Fruit fly (Drosophila melanogaster) whole organism, embryonic: ENCODE measurements around the gene CG46059.

Source experiments
- Adf1 ChIP-seq: fragments of 200-800 bp; sonication (Bioruptor generic); IDR thresholded peaks from 2 replicates; pipeline ENCODE4 v1.3.6; 2022; ENCODE audit warnings: missing biosample characterization, missing genetic modification characterization
- CG10209 ChIP-seq: fragments of 200-800 bp; sonication (Bioruptor generic); optimal IDR thresholded peaks from 3 replicates; lab custom pipeline; 2017; ENCODE audit warnings: missing biosample characterization, mild to moderate bottlenecking, missing genetic modification characterization, missing genetic modification reagents
- CG10321 ChIP-seq: fragments of 200-800 bp; sonication (Bioruptor generic); IDR thresholded peaks from 2 replicates; pipeline ENCODE4 v1.3.6; 2022; ENCODE audit warnings: missing biosample characterization, missing genetic modification characterization
- CG10543 ChIP-seq: fragments of 200-800 bp; sonication (Bioruptor generic); optimal IDR thresholded peaks from 3 replicates; lab custom pipeline; 2017; ENCODE audit warnings: missing biosample characterization, mild to moderate bottlenecking, missing genetic modification characterization, moderate library complexity
- CG11398 ChIP-seq: fragments of 200-800 bp; sonication (Bioruptor generic); optimal IDR thresholded peaks from 2 replicates; lab custom pipeline; 2016; ENCODE audit warnings: missing biosample characterization, missing genetic modification characterization
- CG11504 ChIP-seq: fragments of 200-800 bp; sonication (Bioruptor generic); optimal IDR thresholded peaks from 3 replicates; lab custom pipeline; 2019; ENCODE audit warnings: missing biosample characterization, mild to moderate bottlenecking, missing genetic modification characterization, moderate library complexity
- CG12155 ChIP-seq: fragments of 200-800 bp; sonication (Bioruptor generic); optimal IDR thresholded peaks from 3 replicates; lab custom pipeline; 2016; ENCODE audit warnings: missing biosample characterization, missing genetic modification characterization
- CG12744 ChIP-seq: fragments of 200-800 bp; sonication (Bioruptor generic); optimal IDR thresholded peaks from 2 replicates; lab custom pipeline; 2016; ENCODE audit warnings: missing biosample characterization, missing genetic modification characterization
- CG14860 ChIP-seq: fragments of 200-800 bp; sonication (Bioruptor generic); IDR thresholded peaks from 3 replicates; pipeline ENCODE4 v1.3.6; 2022; ENCODE audit warnings: missing biosample characterization, missing genetic modification characterization; ENCODE audit not compliant: partially characterized antibody
- CG15073 ChIP-seq: fragments of 200-800 bp; sonication (Bioruptor generic); optimal IDR thresholded peaks from 2 replicates; lab custom pipeline; 2016; ENCODE audit warnings: missing biosample characterization, missing genetic modification characterization
- CG1602 ChIP-seq: fragments of 200-800 bp; sonication (Bioruptor generic); optimal IDR thresholded peaks from 3 replicates; lab custom pipeline; 2016; ENCODE audit warnings: missing biosample characterization, missing genetic modification characterization
- CG1792 ChIP-seq: fragments of 200-800 bp; sonication (Bioruptor generic); optimal IDR thresholded peaks from 2 replicates; lab custom pipeline; 2016; ENCODE audit warnings: missing biosample characterization, missing genetic modification characterization
- CG2712 ChIP-seq: fragments of 200-800 bp; optimal IDR thresholded peaks from 3 replicates; lab custom pipeline; 2019; ENCODE audit warnings: missing biosample characterization, mild to moderate bottlenecking, missing genetic modification characterization, moderate library complexity
- CG30020 ChIP-seq: fragments of 200-800 bp; optimal IDR thresholded peaks from 2 replicates; lab custom pipeline; 2019; ENCODE audit warnings: missing biosample characterization, mild to moderate bottlenecking, missing genetic modification characterization, moderate library complexity
- CG3407 ChIP-seq: fragments of 200-800 bp; sonication (Bioruptor generic); optimal IDR thresholded peaks from 2 replicates; lab custom pipeline; 2018; ENCODE audit warnings: missing biosample characterization, mild to moderate bottlenecking, missing genetic modification characterization
- CG42726 ChIP-seq: fragments of 200-800 bp; sonication (Bioruptor generic); IDR thresholded peaks from 2 replicates; pipeline ENCODE4 v1.3.6; 2022; ENCODE audit warnings: missing biosample characterization, missing genetic modification characterization; ENCODE audit not compliant: partially characterized antibody
- CG4404 ChIP-seq: fragments of 200-800 bp; sonication (Bioruptor generic); IDR thresholded peaks from 2 replicates; pipeline ENCODE4 v1.3.6; 2022; ENCODE audit warnings: missing biosample characterization, missing genetic modification characterization
- CG4854 ChIP-seq: fragments of 200-800 bp; sonication (Bioruptor generic); optimal IDR thresholded peaks from 2 replicates; lab custom pipeline; 2016; ENCODE audit warnings: missing biosample characterization, missing genetic modification characterization, inconsistent platforms
- CG7556 ChIP-seq: fragments of 200-800 bp; sonication (Bioruptor generic); optimal IDR thresholded peaks from 2 replicates; lab custom pipeline; 2017; ENCODE audit warnings: missing biosample characterization, mild to moderate bottlenecking, missing genetic modification characterization
- Chrac-16 ChIP-seq: fragments of 200-800 bp; sonication (Bioruptor generic); optimal IDR thresholded peaks from 3 replicates; lab custom pipeline; 2016; ENCODE audit warnings: missing biosample characterization, missing genetic modification characterization
- CrebB ChIP-seq: fragments of 200-800 bp; sonication (Bioruptor generic); optimal IDR thresholded peaks from 3 replicates; lab custom pipeline; 2018; ENCODE audit warnings: missing biosample characterization, mild to moderate bottlenecking, missing genetic modification characterization
- Lim3 ChIP-seq: fragments of 200-800 bp; sonication (Bioruptor generic); IDR thresholded peaks from 2 replicates; pipeline ENCODE4 v1.3.6; 2022; ENCODE audit warnings: missing biosample characterization, missing genetic modification characterization
- MESR4 ChIP-seq: fragments of 200-800 bp; sonication (Bioruptor generic); optimal IDR thresholded peaks from 2 replicates; lab custom pipeline; 2018; ENCODE audit warnings: missing biosample characterization, mild to moderate bottlenecking, missing genetic modification characterization, moderate library complexity
- Neu2 ChIP-seq: fragments of 200-800 bp; sonication (Bioruptor generic); optimal IDR thresholded peaks from 3 replicates; lab custom pipeline; 2016; ENCODE audit warnings: missing biosample characterization, missing genetic modification characterization, borderline replicate concordance
- Nf-YC ChIP-seq: fragments of 200-800 bp; optimal IDR thresholded peaks from 3 replicates; lab custom pipeline; 2019; ENCODE audit warnings: missing biosample characterization, mild to moderate bottlenecking, missing genetic modification characterization, moderate library complexity
- Rx ChIP-seq: fragments of 200-800 bp; sonication (Bioruptor generic); IDR thresholded peaks from 2 replicates; pipeline ENCODE4 v1.3.6; 2022; ENCODE audit warnings: missing biosample characterization, missing genetic modification characterization
- Stat92E ChIP-seq, 3 experiments: fragments of >200 bp in 2 of 3; fragments of 200-800 bp in 1 of 3; sonication (Bioruptor generic) in 1 of 3; optimal IDR thresholded peaks; 2 replicates each; lab custom pipeline; 2017 to 2019; ENCODE audit warnings: missing biosample characterization in 3 of 3, missing genetic modification characterization in 3 of 3, mild to moderate bottlenecking in 1 of 3, moderate library complexity in 1 of 3
- Tbp ChIP-seq: fragments of >200 bp; optimal IDR thresholded peaks from 2 replicates; lab custom pipeline; 2018; ENCODE audit warnings: missing biosample characterization, missing genetic modification characterization
- Trl ChIP-seq, 3 experiments: fragments of >200 bp in 2 of 3; fragments of 200-800 bp in 1 of 3; sonication (Bioruptor generic) in 1 of 3; optimal IDR thresholded peaks; 2 replicates in 1 of 3; 3 replicates in 2 of 3; lab custom pipeline; 2016 to 2017; ENCODE audit warnings: missing biosample characterization in 1 of 3, missing genetic modification characterization in 1 of 3
- ab ChIP-seq: fragments of 200-800 bp; sonication (Bioruptor generic); optimal IDR thresholded peaks from 2 replicates; lab custom pipeline; 2016; ENCODE audit warnings: missing biosample characterization, missing genetic modification characterization
- al ChIP-seq: fragments of 200-800 bp; sonication (Bioruptor generic); IDR thresholded peaks from 2 replicates; pipeline ENCODE4 v1.3.6; 2022; ENCODE audit warnings: missing biosample characterization, missing genetic modification characterization
- bcd ChIP-seq: fragments of 200-800 bp; sonication (Bioruptor generic); optimal IDR thresholded peaks from 2 replicates; lab custom pipeline; 2017; ENCODE audit warnings: missing biosample characterization, mild to moderate bottlenecking, missing genetic modification characterization
- bowl ChIP-seq: fragments of 200-800 bp; sonication (Bioruptor generic); IDR thresholded peaks from 2 replicates; pipeline ENCODE4 v1.3.6; 2022; ENCODE audit warnings: missing biosample characterization, missing genetic modification characterization
- cad ChIP-seq: fragments of >200 bp; optimal IDR thresholded peaks from 2 replicates; lab custom pipeline; 2017; ENCODE audit warnings: missing biosample characterization, missing genetic modification characterization
- cg ChIP-seq: fragments of 200-800 bp; sonication (Bioruptor generic); optimal IDR thresholded peaks from 3 replicates; lab custom pipeline; 2019; ENCODE audit warnings: missing biosample characterization, mild to moderate bottlenecking, missing genetic modification characterization, moderate library complexity
- ci ChIP-seq: fragments of 200-800 bp; sonication (Bioruptor generic); IDR thresholded peaks from 3 replicates; pipeline ENCODE4 v1.3.6; 2022; ENCODE audit warnings: missing biosample characterization, missing genetic modification characterization
- disco-r ChIP-seq: fragments of 200-800 bp; sonication (Bioruptor generic); optimal IDR thresholded peaks from 2 replicates; lab custom pipeline; 2016; ENCODE audit warnings: missing biosample characterization, missing genetic modification characterization
- exex ChIP-seq: fragments of 200-800 bp; sonication (Bioruptor generic); optimal IDR thresholded peaks from 4 replicates; lab custom pipeline; 2018; ENCODE audit warnings: missing biosample characterization, mild to moderate bottlenecking, missing genetic modification characterization, moderate library complexity
- h ChIP-seq: fragments of >200 bp; optimal IDR thresholded peaks from 2 replicates; lab custom pipeline; 2017
- hth ChIP-seq: fragments of >200 bp; optimal IDR thresholded peaks from 2 replicates; lab custom pipeline; 2017; ENCODE audit warnings: inconsistent platforms
- inv ChIP-seq: fragments of 200-800 bp; sonication (Bioruptor generic); IDR thresholded peaks from 2 replicates; pipeline ENCODE4 v1.3.6; 2022; ENCODE audit warnings: missing biosample characterization, missing genetic modification characterization; ENCODE audit not compliant: partially characterized antibody
- nmo ChIP-seq: fragments of 200-800 bp; sonication (Bioruptor generic); optimal IDR thresholded peaks from 2 replicates; lab custom pipeline; 2018; ENCODE audit warnings: missing biosample characterization, mild to moderate bottlenecking, missing genetic modification characterization, moderate library complexity
- onecut ChIP-seq: fragments of 200-800 bp; sonication (Bioruptor generic); IDR thresholded peaks from 2 replicates; pipeline ENCODE4 v1.3.6; 2022; ENCODE audit warnings: missing biosample characterization, missing genetic modification characterization
- phol ChIP-seq: fragments of 200-800 bp; sonication (Bioruptor generic); optimal IDR thresholded peaks from 3 replicates; lab custom pipeline; 2018; ENCODE audit warnings: missing biosample characterization, mild to moderate bottlenecking, missing genetic modification characterization, moderate library complexity
- sd ChIP-seq: fragments of 200-800 bp; sonication (Bioruptor generic); optimal IDR thresholded peaks from 3 replicates; lab custom pipeline; 2018; ENCODE audit warnings: missing biosample characterization, mild to moderate bottlenecking, missing genetic modification characterization, moderate library complexity
- sob ChIP-seq: fragments of 200-800 bp; sonication (Bioruptor generic); IDR thresholded peaks from 2 replicates; pipeline ENCODE4 v1.3.6; 2022; ENCODE audit warnings: missing biosample characterization, missing genetic modification characterization
- tx ChIP-seq: fragments of 200-800 bp; sonication (Bioruptor generic); optimal IDR thresholded peaks from 2 replicates; lab custom pipeline; 2016; ENCODE audit warnings: missing biosample characterization, missing genetic modification characterization
- vfl ChIP-seq: fragments of 200-800 bp; sonication (Bioruptor generic); optimal IDR thresholded peaks from 2 replicates; lab custom pipeline; 2016; ENCODE audit warnings: missing biosample characterization, missing genetic modification characterization
- vnd ChIP-seq: fragments of 200-800 bp; sonication (Bioruptor generic); IDR thresholded peaks from 3 replicates; pipeline ENCODE4 v1.3.6; 2022; ENCODE audit warnings: missing biosample characterization, missing genetic modification characterization; ENCODE audit not compliant: partially characterized antibody
- vvl ChIP-seq: fragments of 200-800 bp; sonication (Bioruptor generic); IDR thresholded peaks from 2 replicates; pipeline ENCODE4 v1.3.6; 2022; ENCODE audit warnings: missing biosample characterization, missing genetic modification characterization
- zfh2 ChIP-seq: fragments of 200-800 bp; sonication (Bioruptor generic); optimal IDR thresholded peaks from 2 replicates; lab custom pipeline; 2016; ENCODE audit warnings: missing biosample characterization, missing genetic modification characterization

Gene CG46059

DNA sequence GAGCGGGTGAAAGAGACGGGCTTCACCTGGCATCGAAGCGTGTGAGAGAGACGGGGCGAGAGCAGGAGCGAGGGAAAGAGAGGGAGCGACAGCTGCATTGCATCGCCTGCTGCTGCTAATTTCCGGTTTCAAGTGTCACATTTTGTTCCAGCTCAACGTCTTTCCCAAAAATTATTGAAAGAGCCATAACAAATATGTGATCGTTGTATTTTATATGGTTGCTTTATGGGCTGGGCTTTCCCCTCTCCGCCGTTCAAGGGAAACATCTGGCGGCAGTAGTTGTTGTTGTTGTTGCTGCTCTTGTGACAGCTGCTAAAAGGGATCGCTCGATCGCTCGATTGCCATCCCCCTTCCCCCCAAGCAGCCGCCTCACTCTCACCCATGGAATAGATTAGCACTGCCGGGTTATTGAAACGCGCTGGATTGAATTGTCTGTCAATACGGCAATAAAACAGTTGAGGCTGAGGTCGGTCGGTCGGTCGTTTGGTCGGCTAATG, 28.6 kb downstream of the CG46059 start (continued):
- TF ChIP-seq vnd (GFP tag; lab: Robert Waterston, UW) (no peak), bcd (GFP tag; lab: Kevin White, UChicago) (no peak), zfh2 (no peak), ab (GFP tag; lab: Kevin White, UChicago) (no peak), disco-r (GFP tag; lab: Kevin White, UChicago) (no peak), Tbp (GFP tag; lab: Kevin White, UChicago) (no peak), CG12155 (GFP tag; lab: Kevin White, UChicago) (no peak), CG4854 (GFP tag; lab: Kevin White, UChicago) (no peak), CrebB (tag; lab: Kevin White, UChicago) (no peak), h (lab: Kevin White, UChicago) (no peak), Neu2 (GFP tag; lab: Kevin White, UChicago) (no peak), CG12744 (GFP tag; lab: Kevin White, UChicago) (no peak), CG10543 (GFP tag; lab: Kevin White, UChicago) (peak; percentile 38), CG10209 (GFP tag; lab: Kevin White, UChicago) (peak; percentile 80), cg (GFP tag; lab: Kevin White, UChicago) (peak; percentile 34), Adf1 (GFP tag; lab: Robert Waterston, UW) (peak; percentile 14; the same call in 1 of the 2 replicates), vfl (GFP tag; lab: Kevin White, UChicago) (no peak), CG15073 (GFP tag; lab: Kevin White, UChicago) (no peak), sd (tag; lab: Kevin White, UChicago) (peak; percentile 34), Nf-YC (tag; lab: Kevin White, UChicago) (no peak), CG11398 (GFP tag; lab: Kevin White, UChicago) (no peak), CG3407 (no peak), MESR4 (no peak), al (GFP tag; lab: Robert Waterston, UW) (no peak), Chrac-16 (no peak), CG4404 (GFP tag; lab: Robert Waterston, UW) (no peak), inv (GFP tag; lab: Robert Waterston, UW) (no peak), Stat92E (GFP tag; optimal IDR thresholded peaks at IDR 0.05; lab: Kevin White, UChicago) (peak in 1 of 3 experiments; percentile 64), sob (GFP tag; lab: Robert Waterston, UW) (no peak), exex (tag; lab: Kevin White, UChicago) (no peak), CG2712 (peak; percentile 7), Trl (optimal IDR thresholded peaks at IDR 0.05; lab: Kevin White, UChicago) (peak in 1 of 2 experiments; percentile 22), Trl (GFP tag; optimal IDR thresholded peaks at IDR 0.05; lab: Kevin White, UChicago) (no peak), CG30020 (tag; lab: Kevin White, UChicago) (no peak), CG1792 (no peak), Lim3 (GFP tag; lab: Robert Waterston, UW) (no peak), CG11504 (tag; lab: Kevin White, UChicago) (no peak), ci (GFP tag; lab: Robert Waterston, UW) (0 out of 3 replicates have a peak, but pooled peaks have one; percentile 26), bowl (no peak), CG42726 (GFP tag; lab: Robert Waterston, UW) (peak; percentile 70; the same call in 1 of the 2 replicates), cad (peak; percentile 93), CG1602 (GFP tag; lab: Kevin White, UChicago) (no peak), CG10321 (GFP tag; lab: Robert Waterston, UW) (no peak), onecut (GFP tag; lab: Robert Waterston, UW) (no peak), tx (GFP tag; lab: Kevin White, UChicago) (no peak), hth (lab: Kevin White, UChicago) (peak; percentile 13), CG14860 (GFP tag; lab: Robert Waterston, UW) (no peak), nmo (GFP tag; lab: Kevin White, UChicago) (peak; percentile 19), vvl (peak; percentile 61), CG7556 (GFP tag; lab: Kevin White, UChicago) (no peak), phol (tag; lab: Kevin White, UChicago) (no peak), Rx (GFP tag; lab: Robert Waterston, UW) (no peak)
